Worm (Caenorhabditis elegans) whole organism, late embryonic: ENCODE results near the gene C25H3.11.

Experiments used
- ahr-1 ChIP-seq: sonication (generic microtip); optimal IDR thresholded peaks from 2 replicates; lab custom pipeline; 2016; ENCODE audit warnings: missing genetic modification characterization, missing compliant biosample characterization
- ama-1 ChIP-seq: fragments of 150-350 bp; optimal IDR thresholded peaks from 2 replicates; lab custom pipeline; 2014
- ceh-18 ChIP-seq: sonication (generic microtip); optimal IDR thresholded peaks from 2 replicates; lab custom pipeline; 2016; ENCODE audit warnings: missing genetic modification characterization, missing compliant biosample characterization
- ceh-9 ChIP-seq: sonication (generic microtip); optimal IDR thresholded peaks from 2 replicates; lab custom pipeline; 2016; ENCODE audit warnings: mild to moderate bottlenecking, missing genetic modification characterization, inconsistent platforms, missing compliant biosample characterization
- gmeb-2 ChIP-seq: sonication (generic microtip); optimal IDR thresholded peaks from 2 replicates; lab custom pipeline; 2016; ENCODE audit warnings: missing genetic modification characterization, inconsistent platforms, missing compliant biosample characterization
- nhr-11 ChIP-seq: fragments of 150-350 bp; optimal IDR thresholded peaks from 2 replicates; lab custom pipeline; 2014; ENCODE audit warnings: missing biosample characterization, missing genetic modification characterization
- nhr-232 ChIP-seq: sonication (generic microtip); optimal IDR thresholded peaks from 2 replicates; lab custom pipeline; 2016; ENCODE audit warnings: missing genetic modification characterization, missing compliant biosample characterization
- pag-3 ChIP-seq: sonication (generic microtip); optimal IDR thresholded peaks from 2 replicates; lab custom pipeline; 2016; ENCODE audit warnings: missing compliant biosample characterization, missing genetic modification characterization, borderline replicate concordance
- rnt-1 ChIP-seq: sonication (generic microtip); optimal IDR thresholded peaks from 2 replicates; lab custom pipeline; 2016; ENCODE audit warnings: missing genetic modification characterization, missing compliant biosample characterization
- tbx-7 ChIP-seq: sonication (generic microtip); optimal IDR thresholded peaks from 2 replicates; lab custom pipeline; 2016; ENCODE audit warnings: missing genotype, missing genetic modification characterization, missing compliant biosample characterization
- zip-5 ChIP-seq: sonication (generic microtip); optimal IDR thresholded peaks from 2 replicates; lab custom pipeline; 2016; ENCODE audit warnings: missing genetic modification characterization, missing compliant biosample characterization

- no peak for TF ChIP-seq zip-5 (tag; lab: Kevin White, UChicago)
- no peak for TF ChIP-seq tbx-7 (tag; lab: Kevin White, UChicago)
- no peak for TF ChIP-seq ceh-18 (tag; lab: Kevin White, UChicago)
- TF ChIP-seq rnt-1 (tag; lab: Kevin White, UChicago) = no peak
- TF ChIP-seq pag-3 (tag; lab: Kevin White, UChicago) = no peak
- no peak for TF ChIP-seq gmeb-2 (tag; lab: Kevin White, UChicago)
- no peak for TF ChIP-seq ahr-1 (tag; lab: Kevin White, UChicago)
- TF ChIP-seq nhr-232 (tag; lab: Kevin White, UChicago) = no peak
- TF ChIP-seq ceh-9 (tag; lab: Kevin White, UChicago) = no peak
- TF ChIP-seq nhr-11 (tag; lab: Kevin White, UChicago) = no peak
- no peak for TF ChIP-seq ama-1 (lab: Kevin White, UChicago)
Observed at ce11 chrII:5698254-5698653, 9.4 kb upstream of the C25H3.11 start.
